Fruit fly (Drosophila melanogaster): ENCODE measurements around the gene eIF3e.

Gene eIF3e

DNA sequence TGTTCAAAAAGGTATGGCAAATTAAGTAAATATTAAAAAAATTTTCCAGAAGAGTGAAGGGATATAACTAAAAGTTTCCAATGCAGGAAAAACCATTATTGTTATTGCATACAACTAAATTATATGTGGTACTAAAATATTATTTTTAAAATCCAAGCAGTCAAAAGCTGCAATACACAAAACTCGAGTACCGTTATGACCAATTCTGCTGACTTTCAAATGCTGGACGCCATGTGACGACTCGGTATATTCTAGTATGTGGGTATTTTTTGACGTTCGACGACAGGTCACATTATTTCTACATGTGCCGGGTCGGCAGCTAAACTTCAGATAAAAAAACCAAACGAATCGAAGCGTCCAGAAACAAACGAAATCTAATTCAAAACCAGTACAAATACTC, 21.4 kb upstream of the eIF3e start (continued):
- TF ChIP-seq CG15514 (GFP tag; optimal IDR thresholded peaks at IDR 0.05) (peak; percentile 62), CG18619 (GFP tag; optimal IDR thresholded peaks at IDR 0.05) (no peak), CG2120 (GFP tag; optimal IDR thresholded peaks at IDR 0.05) (peak; percentile 38), CG7987 (GFP tag; optimal IDR thresholded peaks at IDR 0.05) (no peak), E2f2 (GFP tag; IDR thresholded peaks at IDR 0.05) (peak; percentile 83), Dbx (GFP tag; IDR thresholded peaks at IDR 0.05) (no peak; the same call in 2 of the 3 replicates), cato (GFP tag; optimal IDR thresholded peaks at IDR 0.05; ENCODE audit: borderline replicate concordance) (no peak), CG16813 (GFP tag; IDR thresholded peaks at IDR 0.05; ENCODE audit: partially characterized antibody) (0 out of 3 replicates have a peak, but pooled peaks have one; percentile 35), Gug (GFP tag; IDR thresholded peaks at IDR 0.05) (no peak), CG34422 (GFP tag; IDR thresholded peaks at IDR 0.05) (peak; percentile 78; the same call in 1 of the 3 replicates), CG11398 (GFP tag; optimal IDR thresholded peaks at IDR 0.05) (no peak), Sry-δ (GFP tag; optimal IDR thresholded peaks at IDR 0.05) (peak; percentile 48), ci (GFP tag; IDR thresholded peaks at IDR 0.05) (no peak), gro (GFP tag; optimal IDR thresholded peaks at IDR 0.05) (peak; percentile 63), amos (GFP tag; IDR thresholded peaks at IDR 0.05; ENCODE audit: partially characterized antibody) (no peak; the same call in 1 of the 2 replicates), Mes4 (GFP tag; optimal IDR thresholded peaks at IDR 0.05) (no peak), croc (GFP tag; conservative IDR thresholded peaks at IDR 0.05) (no peak), Dp (GFP tag; optimal IDR thresholded peaks at IDR 0.05) (peak; percentile 76), schlank (tag; optimal IDR thresholded peaks at IDR 0.05) (no peak), vvl (GFP tag; IDR thresholded peaks at IDR 0.05) (peak; percentile 28), H2.0 (GFP tag; IDR thresholded peaks at IDR 0.05) (no peak), CG2678 (tag; optimal IDR thresholded peaks at IDR 0.05) (no peak), CG4282 (GFP tag; optimal IDR thresholded peaks at IDR 0.05) (no peak), crol (GFP tag; IDR thresholded peaks at IDR 0.05) (no peak), CG6791 (GFP tag; IDR thresholded peaks at IDR 0.05; ENCODE audit: partially characterized antibody) (peak; percentile 57; the same call in 2 of the 3 replicates), ttk (GFP tag; IDR thresholded peaks at IDR 0.05) (no peak), Trl (optimal IDR thresholded peaks at IDR 0.05) (no peak), Trl (GFP tag; optimal IDR thresholded peaks at IDR 0.05) (no peak), CG10543 (GFP tag; optimal IDR thresholded peaks at IDR 0.05) (no peak), Taf1 (GFP tag; IDR thresholded peaks at IDR 0.05) (no peak), Adf1 (GFP tag; IDR thresholded peaks at IDR 0.05) (peak; percentile 10; the same call in 1 of the 2 replicates), CG17829 (tag; optimal IDR thresholded peaks at IDR 0.05) (peak; percentile 25), seq (GFP tag; IDR thresholded peaks at IDR 0.05) (no peak), sisA (GFP tag; IDR thresholded peaks at IDR 0.05) (no peak), CG10654 (GFP tag; optimal IDR thresholded peaks at IDR 0.05) (no peak), CG16779 (GFP tag; IDR thresholded peaks at IDR 0.05) (no peak), grn (GFP tag; optimal IDR thresholded peaks at IDR 0.05) (no peak), tna (GFP tag; IDR thresholded peaks at IDR 0.05; ENCODE audit: partially characterized antibody) (no peak), Scr (GFP tag; IDR thresholded peaks at IDR 0.05; ENCODE audit: partially characterized antibody) (no peak), Sox102F (GFP tag; optimal IDR thresholded peaks at IDR 0.05) (no peak), NK7.1 (GFP tag; optimal IDR thresholded peaks at IDR 0.05) (no peak), CG12104 (GFP tag; optimal IDR thresholded peaks at IDR 0.05) (no peak), jumu (GFP tag; optimal IDR thresholded peaks at IDR 0.05) (peak; percentile 19), ranshi (GFP tag; IDR thresholded peaks at IDR 0.05) (no peak), CG2129 (GFP tag; IDR thresholded peaks at IDR 0.05; ENCODE audit: partially characterized antibody) (no peak), grau (tag; optimal IDR thresholded peaks at IDR 0.05) (peak; percentile 30), Fer1 (GFP tag; optimal IDR thresholded peaks at IDR 0.05) (no peak), kah (GFP tag; optimal IDR thresholded peaks at IDR 0.05) (no peak), Myb (GFP tag; optimal IDR thresholded peaks at IDR 0.05) (peak; percentile 96), CG7928 (GFP tag; optimal IDR thresholded peaks at IDR 0.05) (no peak), CkIIα-i1 (GFP tag; IDR thresholded peaks at IDR 0.05) (no peak), CG8359 (GFP tag; optimal IDR thresholded peaks at IDR 0.05; ENCODE audit: borderline replicate concordance) (no peak)
